Fruit fly (Drosophila melanogaster) whole organism, embryonic: ENCODE measurements around the gene Gyc89Da.

Experiments used
- Atf3 ChIP-seq: fragments of 200-800 bp; sonication (Bioruptor generic); optimal IDR thresholded peaks from 3 replicates; lab custom pipeline; 2016; ENCODE audit warnings: missing biosample characterization, missing genetic modification characterization
- Bgb ChIP-seq: fragments of 200-800 bp; sonication (Bioruptor generic); IDR thresholded peaks from 2 replicates; pipeline ENCODE4 v1.3.6; 2022; ENCODE audit warnings: missing biosample characterization, missing genetic modification characterization; ENCODE audit not compliant: partially characterized antibody
- CG1024 ChIP-seq: fragments of 200-800 bp; sonication (Bioruptor generic); IDR thresholded peaks from 2 replicates; pipeline ENCODE4 v1.3.6; 2022; ENCODE audit warnings: missing biosample characterization, missing genetic modification characterization
- CG10274 ChIP-seq: fragments of 200-800 bp; sonication (Bioruptor generic); optimal IDR thresholded peaks from 3 replicates; lab custom pipeline; 2017; ENCODE audit warnings: missing biosample characterization, mild to moderate bottlenecking, missing genetic modification characterization
- CG10543 ChIP-seq: fragments of 200-800 bp; sonication (Bioruptor generic); optimal IDR thresholded peaks from 3 replicates; lab custom pipeline; 2017; ENCODE audit warnings: missing biosample characterization, mild to moderate bottlenecking, missing genetic modification characterization, moderate library complexity
- CG11456 ChIP-seq: fragments of 200-800 bp; sonication (Bioruptor generic); IDR thresholded peaks from 3 replicates; pipeline ENCODE4 v1.3.6; 2022; ENCODE audit warnings: missing biosample characterization, missing genetic modification characterization
- CG11723 ChIP-seq: fragments of 200-800 bp; sonication (Bioruptor generic); optimal IDR thresholded peaks from 2 replicates; lab custom pipeline; 2017; ENCODE audit warnings: missing biosample characterization, mild to moderate bottlenecking, missing genetic modification characterization
- CG12236 ChIP-seq: fragments of 200-800 bp; sonication (Bioruptor generic); optimal IDR thresholded peaks from 2 replicates; lab custom pipeline; 2016; ENCODE audit warnings: missing biosample characterization, missing genetic modification characterization
- CG14050 ChIP-seq: fragments of 200-800 bp; sonication (Bioruptor generic); IDR thresholded peaks from 3 replicates; pipeline ENCODE4 v1.3.6; 2022; ENCODE audit warnings: missing biosample characterization, missing genetic modification characterization
- CG14710 ChIP-seq: fragments of 200-800 bp; sonication (Bioruptor generic); optimal IDR thresholded peaks from 3 replicates; lab custom pipeline; 2019; ENCODE audit warnings: missing biosample characterization, mild to moderate bottlenecking, missing genetic modification characterization, moderate library complexity
- CG15269 ChIP-seq: fragments of 200-800 bp; sonication (Bioruptor generic); optimal IDR thresholded peaks from 2 replicates; lab custom pipeline; 2018; ENCODE audit warnings: missing biosample characterization, mild to moderate bottlenecking, missing genetic modification characterization, moderate library complexity
- CG17328 ChIP-seq: fragments of 200-800 bp; sonication (Bioruptor generic); IDR thresholded peaks from 2 replicates; pipeline ENCODE4 v1.3.6; 2022; ENCODE audit warnings: missing biosample characterization, missing genetic modification characterization
- CG17912 ChIP-seq: fragments of 200-800 bp; sonication (Bioruptor generic); optimal IDR thresholded peaks from 2 replicates; lab custom pipeline; 2018; ENCODE audit warnings: missing biosample characterization, mild to moderate bottlenecking, missing genetic modification characterization
- CG18619 ChIP-seq: fragments of 200-800 bp; sonication (Bioruptor generic); optimal IDR thresholded peaks from 3 replicates; lab custom pipeline; 2017; ENCODE audit warnings: missing biosample characterization, mild to moderate bottlenecking, missing genetic modification characterization
- CG30431 ChIP-seq: fragments of 200-800 bp; sonication (Bioruptor generic); optimal IDR thresholded peaks from 2 replicates; lab custom pipeline; 2017; ENCODE audit warnings: missing biosample characterization, missing genetic modification characterization
- CG31388 ChIP-seq: fragments of 200-800 bp; sonication (Bioruptor generic); optimal IDR thresholded peaks from 2 replicates; lab custom pipeline; 2016; ENCODE audit warnings: missing biosample characterization, missing genetic modification characterization
- CG8478 ChIP-seq: fragments of >200 bp; optimal IDR thresholded peaks from 2 replicates; lab custom pipeline; 2018
- CG8924 ChIP-seq: fragments of 200-800 bp; optimal IDR thresholded peaks from 3 replicates; lab custom pipeline; 2019; ENCODE audit warnings: missing biosample characterization, mild to moderate bottlenecking, missing genetic modification characterization, moderate library complexity
- CoRest ChIP-seq: fragments of 200-800 bp; sonication (Bioruptor generic); optimal IDR thresholded peaks from 3 replicates; lab custom pipeline; 2018; ENCODE audit warnings: missing biosample characterization, mild to moderate bottlenecking, missing genetic modification characterization, moderate library complexity
- D ChIP-seq, 2 experiments: fragments of 200-800 bp in 1 of 2; fragments of >200 bp in 1 of 2; sonication (Bioruptor generic) in 1 of 2; optimal IDR thresholded peaks; 2 replicates in 1 of 2; 3 replicates in 1 of 2; lab custom pipeline; 2017; ENCODE audit warnings: mild to moderate bottlenecking in 1 of 2, missing biosample characterization in 1 of 2, missing genetic modification characterization in 1 of 2, missing genetic modification reagents in 1 of 2
- D19B ChIP-seq: fragments of 200-800 bp; sonication (Bioruptor generic); optimal IDR thresholded peaks from 2 replicates; lab custom pipeline; 2017; ENCODE audit warnings: missing biosample characterization, mild to moderate bottlenecking, missing genetic modification characterization
- Deaf1 ChIP-seq: fragments of 200-800 bp; optimal IDR thresholded peaks from 3 replicates; lab custom pipeline; 2019; ENCODE audit warnings: missing biosample characterization, mild to moderate bottlenecking, missing genetic modification characterization, moderate library complexity
- Elba2 ChIP-seq: fragments of 200-800 bp; sonication (Bioruptor generic); optimal IDR thresholded peaks from 3 replicates; lab custom pipeline; 2016; ENCODE audit warnings: missing biosample characterization, missing genetic modification characterization
- Fer1 ChIP-seq: fragments of 200-800 bp; sonication (Bioruptor generic); optimal IDR thresholded peaks from 2 replicates; lab custom pipeline; 2017; ENCODE audit warnings: missing biosample characterization, mild to moderate bottlenecking, missing genetic modification characterization
- Gsc ChIP-seq: fragments of 200-800 bp; sonication (Bioruptor generic); IDR thresholded peaks from 2 replicates; pipeline ENCODE4 v1.3.6; 2022; ENCODE audit warnings: missing biosample characterization, missing genetic modification characterization
- HmgZ ChIP-seq: fragments of 200-800 bp; sonication (Bioruptor generic); optimal IDR thresholded peaks from 2 replicates; lab custom pipeline; 2018; ENCODE audit warnings: missing biosample characterization, mild to moderate bottlenecking, missing genetic modification characterization
- Hr78 ChIP-seq, 2 experiments: fragments of 200-800 bp in 1 of 2; fragments of >200 bp in 1 of 2; sonication (Bioruptor generic) in 1 of 2; optimal IDR thresholded peaks; 2 replicates each; lab custom pipeline; 2017 to 2019; ENCODE audit warnings: missing biosample characterization in 2 of 2, missing genetic modification characterization in 2 of 2, mild to moderate bottlenecking in 1 of 2, moderate library complexity in 1 of 2
- Lpt ChIP-seq: fragments of >200 bp; optimal IDR thresholded peaks from 2 replicates; lab custom pipeline; 2018; ENCODE audit warnings: missing biosample characterization, missing genetic modification characterization
- Nf-YA ChIP-seq: fragments of 200-800 bp; sonication (Bioruptor generic); IDR thresholded peaks from 2 replicates; pipeline ENCODE4 v1.3.6; 2022; ENCODE audit warnings: missing biosample characterization, missing genetic modification characterization
- Nf-YB ChIP-seq: fragments of 200-800 bp; sonication (Bioruptor generic); optimal IDR thresholded peaks from 3 replicates; lab custom pipeline; 2019; ENCODE audit warnings: missing biosample characterization, mild to moderate bottlenecking, missing genetic modification characterization, moderate library complexity
- Oaz ChIP-seq: fragments of 200-800 bp; sonication (Bioruptor generic); IDR thresholded peaks from 2 replicates; pipeline ENCODE4 v1.3.6; 2022; ENCODE audit warnings: missing biosample characterization, missing genetic modification characterization
- Opbp ChIP-seq: fragments of 200-800 bp; sonication (Bioruptor generic); IDR thresholded peaks from 3 replicates; pipeline ENCODE4 v1.3.6; 2022; ENCODE audit warnings: missing biosample characterization, missing genetic modification characterization; ENCODE audit not compliant: partially characterized antibody
- Six4 ChIP-seq: fragments of 200-800 bp; sonication (Bioruptor generic); optimal IDR thresholded peaks from 2 replicates; lab custom pipeline; 2016; ENCODE audit warnings: missing biosample characterization, missing genetic modification characterization
- Vsx1 ChIP-seq: fragments of 200-800 bp; sonication (Bioruptor generic); optimal IDR thresholded peaks from 2 replicates; lab custom pipeline; 2017; ENCODE audit warnings: missing biosample characterization, mild to moderate bottlenecking, missing genetic modification characterization, missing genetic modification reagents
- ase ChIP-seq: fragments of 200-800 bp; sonication (Bioruptor generic); IDR thresholded peaks from 3 replicates; pipeline ENCODE4 v1.3.6; 2022; ENCODE audit warnings: missing biosample characterization, missing genetic modification characterization
- cg ChIP-seq: fragments of 200-800 bp; sonication (Bioruptor generic); optimal IDR thresholded peaks from 3 replicates; lab custom pipeline; 2019; ENCODE audit warnings: missing biosample characterization, mild to moderate bottlenecking, missing genetic modification characterization, moderate library complexity
- fd102C ChIP-seq: fragments of 200-800 bp; sonication (Bioruptor generic); optimal IDR thresholded peaks from 2 replicates; lab custom pipeline; 2018; ENCODE audit warnings: missing biosample characterization, mild to moderate bottlenecking, missing genetic modification characterization, moderate library complexity
- gro ChIP-seq: fragments of 200-800 bp; sonication (Bioruptor generic); optimal IDR thresholded peaks from 2 replicates; lab custom pipeline; 2016; ENCODE audit warnings: missing biosample characterization, missing genetic modification characterization
- gsb ChIP-seq: fragments of 200-800 bp; sonication (Bioruptor generic); IDR thresholded peaks from 2 replicates; pipeline ENCODE4 v1.3.6; 2022; ENCODE audit warnings: missing biosample characterization, missing genetic modification characterization
- lmd ChIP-seq: fragments of 200-800 bp; sonication (Bioruptor generic); IDR thresholded peaks from 2 replicates; pipeline ENCODE4 v1.3.6; 2022; ENCODE audit warnings: missing biosample characterization, missing genetic modification characterization
- nerfin-1 ChIP-seq: fragments of 200-800 bp; sonication (Bioruptor generic); optimal IDR thresholded peaks from 3 replicates; lab custom pipeline; 2019; ENCODE audit warnings: missing biosample characterization, mild to moderate bottlenecking, missing genetic modification characterization, moderate library complexity
- rib ChIP-seq: fragments of 200-800 bp; sonication (Bioruptor generic); IDR thresholded peaks from 2 replicates; pipeline ENCODE4 v1.3.6; 2022; ENCODE audit warnings: missing biosample characterization, missing genetic modification characterization
- salm ChIP-seq: fragments of 200-800 bp; sonication (Bioruptor generic); optimal IDR thresholded peaks from 2 replicates; lab custom pipeline; 2018; ENCODE audit warnings: missing biosample characterization, mild to moderate bottlenecking, missing genetic modification characterization
- schlank ChIP-seq: fragments of 200-800 bp; sonication (Bioruptor generic); optimal IDR thresholded peaks from 2 replicates; lab custom pipeline; 2018; ENCODE audit warnings: missing biosample characterization, mild to moderate bottlenecking, missing genetic modification characterization
- sd ChIP-seq: fragments of 200-800 bp; sonication (Bioruptor generic); optimal IDR thresholded peaks from 3 replicates; lab custom pipeline; 2018; ENCODE audit warnings: missing biosample characterization, mild to moderate bottlenecking, missing genetic modification characterization, moderate library complexity
- sim ChIP-seq: fragments of 200-800 bp; sonication (Bioruptor generic); IDR thresholded peaks from 2 replicates; pipeline ENCODE4 v1.3.6; 2022; ENCODE audit warnings: missing biosample characterization, missing genetic modification characterization
- tap ChIP-seq: fragments of 200-800 bp; optimal IDR thresholded peaks from 3 replicates; lab custom pipeline; 2019; ENCODE audit warnings: missing biosample characterization, mild to moderate bottlenecking, missing genetic modification characterization, moderate library complexity
- tna ChIP-seq: fragments of 200-800 bp; sonication (Bioruptor generic); IDR thresholded peaks from 2 replicates; pipeline ENCODE4 v1.3.6; 2022; ENCODE audit warnings: missing biosample characterization, missing genetic modification characterization; ENCODE audit not compliant: partially characterized antibody
- z ChIP-seq: fragments of 200-800 bp; sonication (Bioruptor generic); IDR thresholded peaks from 3 replicates; pipeline ENCODE4 v1.3.6; 2022; ENCODE audit warnings: missing biosample characterization, missing genetic modification characterization

Gene Gyc89Da

dm6 chr3R:16472301-16472700 is at the start of gene Gyc89Da:
TSS of gene Gyc89Da (plus strand) at chr3R:16472601.
- 0 out of 3 replicates have a peak, but pooled peaks have one; percentile 30 for TF ChIP-seq CG11456
- no peak for TF ChIP-seq HmgZ (tag; lab: Kevin White, UChicago)
- TF ChIP-seq Deaf1 (tag; lab: Kevin White, UChicago) = peak; percentile 15

dm6 chr3R:16423323-16423722 is 49.1 kb upstream of the Gyc89Da start:
- TF ChIP-seq z (peak; percentile 98), fd102C (GFP tag; lab: Kevin White, UChicago) (no peak), D19B (no peak), Gsc (GFP tag; lab: Robert Waterston, UW) (no peak), CG14050 (GFP tag; lab: Robert Waterston, UW) (no peak), salm (no peak), cg (GFP tag; lab: Kevin White, UChicago) (peak; percentile 27), CG8924 (tag; lab: Kevin White, UChicago) (peak; percentile 23), Nf-YA (GFP tag; lab: Robert Waterston, UW) (no peak), schlank (tag; lab: Kevin White, UChicago) (no peak), CG17328 (GFP tag; lab: Robert Waterston, UW) (no peak), nerfin-1 (tag; lab: Kevin White, UChicago) (no peak), CG18619 (GFP tag; lab: Kevin White, UChicago) (no peak), Six4 (no peak), CG17912 (no peak), Atf3 (GFP tag; lab: Kevin White, UChicago) (no peak), CG8478 (lab: Kevin White, UChicago) (peak; percentile 59), D (optimal IDR thresholded peaks at IDR 0.05; lab: Kevin White, UChicago) (no peak), D (GFP tag; optimal IDR thresholded peaks at IDR 0.05; lab: Kevin White, UChicago) (peak; percentile 53), sd (tag; lab: Kevin White, UChicago) (no peak), Fer1 (no peak), Nf-YB (GFP tag; lab: Kevin White, UChicago) (peak; percentile 93), CG11723 (no peak), gro (GFP tag; lab: Kevin White, UChicago) (no peak), gsb (GFP tag; lab: Robert Waterston, UW) (no peak), CG15269 (tag; lab: Kevin White, UChicago) (no peak), sim (GFP tag; lab: Robert Waterston, UW) (no peak), CG10543 (GFP tag; lab: Kevin White, UChicago) (no peak), CG10274 (GFP tag; lab: Kevin White, UChicago) (no peak), Vsx1 (GFP tag; lab: Kevin White, UChicago) (no peak), ase (GFP tag; lab: Robert Waterston, UW) (no peak), CG1024 (GFP tag; lab: Robert Waterston, UW) (no peak), CG31388 (no peak), tap (tag; lab: Kevin White, UChicago) (no peak), CoRest (tag; lab: Kevin White, UChicago) (no peak), lmd (no peak), Elba2 (GFP tag; lab: Kevin White, UChicago) (no peak), Lpt (GFP tag; lab: Kevin White, UChicago) (no peak), Bgb (peak; percentile 35; the same call in 1 of the 2 replicates), CG12236 (GFP tag; lab: Kevin White, UChicago) (no peak), Hr78 (GFP tag; optimal IDR thresholded peaks at IDR 0.05; lab: Kevin White, UChicago) (no peak), CG14710 (tag; lab: Kevin White, UChicago) (no peak), Opbp (GFP tag; lab: Robert Waterston, UW) (0 out of 3 replicates have a peak, but pooled peaks have one; percentile 30), tna (GFP tag; lab: Robert Waterston, UW) (peak; percentile 52; the same call in 1 of the 2 replicates), Oaz (GFP tag; lab: Robert Waterston, UW) (no peak), rib (no peak), CG30431 (no peak)
